Worm (Caenorhabditis elegans) whole organism, L2 larva: ENCODE data around the gene odd-1.

ENCODE experiments used
- C34F6.9 ChIP-seq: fragments of 150-350 bp; optimal IDR thresholded peaks from 2 replicates; lab custom pipeline; 2014; ENCODE audit warnings: missing biosample characterization, missing genetic modification characterization
- F13H6.1 ChIP-seq: sonication (generic microtip); optimal IDR thresholded peaks from 2 replicates; lab custom pipeline; 2016; ENCODE audit warnings: missing genetic modification characterization, missing compliant biosample characterization
- R02D3.7 ChIP-seq: fragments of 150-350 bp; optimal IDR thresholded peaks from 2 replicates; lab custom pipeline; 2014; ENCODE audit warnings: missing biosample characterization, missing genetic modification characterization
- ZK546.5 ChIP-seq: sonication (generic microtip); optimal IDR thresholded peaks from 2 replicates; lab custom pipeline; 2017; ENCODE audit warnings: missing biosample characterization, missing genetic modification characterization
- alr-1 ChIP-seq: fragments of 150-350 bp; optimal IDR thresholded peaks from 2 replicates; lab custom pipeline; 2014; ENCODE audit warnings: missing biosample characterization, missing genetic modification characterization
- aly-2 ChIP-seq: fragments of 150-350 bp; optimal IDR thresholded peaks from 2 replicates; lab custom pipeline; 2014; ENCODE audit warnings: missing biosample characterization, missing genetic modification characterization
- blmp-1 ChIP-seq: sonication (generic microtip); optimal IDR thresholded peaks from 2 replicates; lab custom pipeline; 2017; ENCODE audit warnings: missing genetic modification characterization, mild to moderate bottlenecking, missing compliant biosample characterization, antibody characterized with exemption, moderate library complexity; ENCODE audit not compliant: insufficient read depth
- ceh-16 ChIP-seq: fragments of 150-350 bp; optimal IDR thresholded peaks from 2 replicates; lab custom pipeline; 2014; ENCODE audit warnings: missing biosample characterization, missing genetic modification characterization
- ceh-82 ChIP-seq: fragments of 150-350 bp; optimal IDR thresholded peaks from 2 replicates; lab custom pipeline; 2014; ENCODE audit warnings: missing biosample characterization, missing genetic modification characterization
- crh-2 ChIP-seq: sonication (generic microtip); optimal IDR thresholded peaks from 2 replicates; lab custom pipeline; 2017; ENCODE audit warnings: missing biosample characterization, missing genetic modification characterization
- egl-27 ChIP-seq: sonication (generic microtip); optimal IDR thresholded peaks from 3 replicates; lab custom pipeline; 2017; ENCODE audit warnings: missing biosample characterization, missing genetic modification reagents, missing genetic modification characterization
- elt-1 ChIP-seq: fragments of 150-350 bp; optimal IDR thresholded peaks from 2 replicates; lab custom pipeline; 2014; ENCODE audit warnings: missing biosample characterization, missing genetic modification characterization
- elt-3 ChIP-seq: sonication (generic microtip); optimal IDR thresholded peaks from 2 replicates; lab custom pipeline; 2017; ENCODE audit warnings: missing biosample characterization, missing genetic modification characterization
- gmeb-1 ChIP-seq: fragments of 150-350 bp; optimal IDR thresholded peaks from 2 replicates; lab custom pipeline; 2014; ENCODE audit warnings: missing biosample characterization, missing genetic modification characterization
- lin-11 ChIP-seq: fragments of 150-350 bp; sonication (generic microtip); optimal IDR thresholded peaks from 2 replicates; lab custom pipeline; 2014; ENCODE audit warnings: missing biosample characterization, missing genetic modification characterization, inconsistent platforms, mixed read lengths
- lin-13 ChIP-seq: fragments of 150-350 bp; optimal IDR thresholded peaks from 2 replicates; lab custom pipeline; 2014; ENCODE audit warnings: missing biosample characterization, missing genetic modification reagents, missing genetic modification characterization
- lsy-2 ChIP-seq, 2 experiments: fragments of 150-350 bp in 1 of 2; sonication (generic microtip) in 1 of 2; optimal IDR thresholded peaks; 2 replicates each; lab custom pipeline; 2014 to 2017; ENCODE audit warnings: missing biosample characterization in 2 of 2, missing genetic modification characterization in 2 of 2
- mab-5 ChIP-seq: fragments of 150-350 bp; optimal IDR thresholded peaks from 2 replicates; lab custom pipeline; 2014; ENCODE audit warnings: missing biosample characterization, missing genetic modification characterization
- mbf-1 ChIP-seq: sonication (generic microtip); optimal IDR thresholded peaks from 2 replicates; lab custom pipeline; 2017; ENCODE audit warnings: missing biosample characterization, missing genetic modification characterization
- mdl-1 ChIP-seq, 2 experiments: fragments of 150-350 bp in 1 of 2; sonication (generic microtip) in 1 of 2; optimal IDR thresholded peaks; 2 replicates each; lab custom pipeline; 2017; ENCODE audit warnings: missing biosample characterization in 2 of 2, missing genetic modification characterization in 2 of 2
- nhr-11 ChIP-seq: fragments of 150-350 bp; optimal IDR thresholded peaks from 2 replicates; lab custom pipeline; 2014; ENCODE audit warnings: missing biosample characterization, missing genetic modification characterization
- nhr-12 ChIP-seq: fragments of 150-350 bp; optimal IDR thresholded peaks from 2 replicates; lab custom pipeline; 2014; ENCODE audit warnings: missing biosample characterization, missing genetic modification characterization
- nhr-129 ChIP-seq: fragments of 150-350 bp; optimal IDR thresholded peaks from 2 replicates; lab custom pipeline; 2014; ENCODE audit warnings: missing biosample characterization, missing genetic modification characterization
- nhr-21 ChIP-seq: fragments of 150-350 bp; optimal IDR thresholded peaks from 2 replicates; lab custom pipeline; 2014; ENCODE audit warnings: missing biosample characterization, missing genetic modification characterization
- nhr-23 ChIP-seq: fragments of 150-350 bp; optimal IDR thresholded peaks from 2 replicates; lab custom pipeline; 2014; ENCODE audit warnings: missing biosample characterization, missing genetic modification reagents, missing genetic modification characterization
- nhr-237 ChIP-seq: fragments of 150-350 bp; optimal IDR thresholded peaks from 2 replicates; lab custom pipeline; 2014; ENCODE audit warnings: missing biosample characterization, missing genetic modification characterization
- nhr-6 ChIP-seq: fragments of 150-350 bp; optimal IDR thresholded peaks from 2 replicates; lab custom pipeline; 2014; ENCODE audit warnings: missing biosample characterization, missing genetic modification characterization
- nhr-77 ChIP-seq: fragments of 150-350 bp; optimal IDR thresholded peaks from 2 replicates; lab custom pipeline; 2014; ENCODE audit warnings: missing biosample characterization, missing genetic modification characterization
- skn-1 ChIP-seq: sonication (generic microtip); optimal IDR thresholded peaks from 2 replicates; lab custom pipeline; 2017; ENCODE audit warnings: missing biosample characterization, missing genetic modification characterization
- sma-9 ChIP-seq, 2 experiments: fragments of 150-350 bp in 1 of 2; sonication (generic microtip) in 1 of 2; optimal IDR thresholded peaks; 2 replicates each; lab custom pipeline; 2014 to 2016; ENCODE audit warnings: missing genetic modification characterization in 2 of 2, mild to moderate bottlenecking in 1 of 2, missing biosample characterization in 1 of 2, missing compliant biosample characterization in 1 of 2, missing genetic modification reagents in 1 of 2, moderate library complexity in 1 of 2
- unc-39 ChIP-seq: fragments of 150-350 bp; optimal IDR thresholded peaks from 2 replicates; lab custom pipeline; 2014; ENCODE audit warnings: missing biosample characterization, missing genetic modification characterization
- unc-55 ChIP-seq: fragments of 150-350 bp; sonication (generic microtip); optimal IDR thresholded peaks from 3 replicates; lab custom pipeline; 2014; ENCODE audit warnings: missing biosample characterization, missing genetic modification reagents, missing genetic modification characterization
- unc-62 ChIP-seq: fragments of 150-350 bp; optimal IDR thresholded peaks from 2 replicates; lab custom pipeline; 2014; ENCODE audit warnings: missing biosample characterization, missing genetic modification reagents, missing genetic modification characterization
- zag-1 ChIP-seq: fragments of 150-350 bp; optimal IDR thresholded peaks from 2 replicates; lab custom pipeline; 2014; ENCODE audit warnings: missing biosample characterization, missing genetic modification characterization
- ztf-11 ChIP-seq: sonication (generic microtip); optimal IDR thresholded peaks from 2 replicates; lab custom pipeline; 2017; ENCODE audit warnings: missing biosample characterization, missing genetic modification characterization
- ztf-4 ChIP-seq: fragments of 150-350 bp; optimal IDR thresholded peaks from 2 replicates; lab custom pipeline; 2014; ENCODE audit warnings: missing biosample characterization, missing genetic modification characterization

odd-1 gene

ce11 chrIII:7067385-7067896, 40.7 kb upstream of the odd-1 start, which contains the start of gene ger-1:
Gene ger-1 (minus strand): TSS chrIII:7067477.
- TF ChIP-seq aly-2 (tag; lab: Kevin White, UChicago) = no peak
- TF ChIP-seq ztf-4 (tag; lab: Kevin White, UChicago) = no peak
- no peak for TF ChIP-seq C34F6.9 (tag; lab: Kevin White, UChicago)
- TF ChIP-seq alr-1 (tag; lab: Kevin White, UChicago) = no peak
- no peak for TF ChIP-seq unc-62 (GFP tag; lab: Kevin White, UChicago)

DNA sequence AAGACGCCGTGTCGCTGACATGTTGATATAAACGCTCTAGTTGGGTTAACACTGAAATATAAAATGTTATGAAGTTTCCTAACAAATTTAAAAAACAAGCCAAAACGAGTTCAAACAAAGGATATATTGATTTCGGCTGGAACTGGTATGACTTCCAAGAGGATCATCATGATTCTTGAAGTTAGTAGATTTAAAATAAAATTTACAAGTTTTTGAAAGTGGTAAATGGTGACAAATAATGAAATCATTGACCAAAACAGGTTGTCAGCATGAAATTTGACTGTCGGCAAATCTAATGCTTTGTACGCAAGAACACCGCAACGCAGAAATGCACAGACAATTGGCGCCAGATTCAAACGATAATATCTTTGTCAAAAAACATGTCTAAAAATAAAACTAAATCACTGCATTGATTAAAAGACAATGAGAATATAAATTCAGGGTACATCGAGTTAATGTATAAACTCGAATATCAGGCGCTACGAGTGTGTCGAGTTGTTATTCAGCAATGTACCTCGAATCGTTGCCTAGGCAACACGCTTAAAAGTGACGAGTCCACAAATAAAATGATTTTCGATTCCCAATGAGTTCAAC, 39.5 kb upstream of the odd-1 start, which contains the start of the genes ubc-18 and R01H2.8:
Gene ubc-18, minus strand, starts transcription at position 51 of the 594 bp plus-strand sequence.
Gene R01H2.8, plus strand, starts transcription at position 544 of the 594 bp plus-strand sequence.
- TF ChIP-seq nhr-21 = no peak
- peak; percentile 88 for TF ChIP-seq gmeb-1
- peak; percentile 41 for TF ChIP-seq crh-2 (tag; lab: Kevin White, UChicago)
- TF ChIP-seq ceh-82 = no peak
- TF ChIP-seq unc-55 (GFP tag; lab: Kevin White, UChicago) = peak; percentile 56
- TF ChIP-seq sma-9 (GFP tag; optimal IDR thresholded peaks at IDR 0.05; lab: Kevin White, UChicago) = peak; percentile 6
- no peak for TF ChIP-seq sma-9 (tag; optimal IDR thresholded peaks at IDR 0.05; lab: Kevin White, UChicago)
- TF ChIP-seq mbf-1 = no peak
- peak; percentile 17 for TF ChIP-seq egl-27 (tag; lab: Kevin White, UChicago)
- TF ChIP-seq lsy-2 (tag; optimal IDR thresholded peaks at IDR 0.05; lab: Kevin White, UChicago) = peak in 1 of 2 experiments; percentile 68
- peak; percentile 65 for TF ChIP-seq C34F6.9 (tag; lab: Kevin White, UChicago)
- peak; percentile 68 for TF ChIP-seq nhr-129 (tag; lab: Kevin White, UChicago)

- TF ChIP-seq egl-27 (tag; lab: Kevin White, UChicago) (no peak), R02D3.7 (tag; lab: Kevin White, UChicago) (no peak), nhr-77 (no peak), nhr-11 (tag; lab: Kevin White, UChicago) (no peak), lin-13 (GFP tag; lab: Kevin White, UChicago) (no peak), F13H6.1 (no peak), nhr-237 (tag; lab: Kevin White, UChicago) (no peak), ceh-16 (tag; lab: Kevin White, UChicago) (no peak), nhr-129 (tag; lab: Kevin White, UChicago) (no peak), skn-1 (tag; lab: Kevin White, UChicago) (no peak), elt-3 (tag; lab: Kevin White, UChicago) (no peak), crh-2 (tag; lab: Kevin White, UChicago) (no peak), elt-1 (tag; lab: Kevin White, UChicago) (no peak), mab-5 (tag; lab: Kevin White, UChicago) (no peak), ztf-11 (tag; lab: Kevin White, UChicago) (no peak), mdl-1 (tag; optimal IDR thresholded peaks at IDR 0.05; lab: Kevin White, UChicago) (no peak), lsy-2 (tag; optimal IDR thresholded peaks at IDR 0.05; lab: Kevin White, UChicago) (no peak), sma-9 (GFP tag; optimal IDR thresholded peaks at IDR 0.05; lab: Kevin White, UChicago) (no peak), sma-9 (tag; optimal IDR thresholded peaks at IDR 0.05; lab: Kevin White, UChicago) (no peak), nhr-21 (no peak), nhr-6 (tag; lab: Kevin White, UChicago) (no peak)
- TF ChIP-seq, all 48 proteins: peak for 0
Measured at ce11 chrIII:7069981-7070380, 38.1 kb upstream of the odd-1 start, which contains the start of gene tmem-17. Gene tmem-17 (plus strand): TSS chrIII:7070281.

DNA sequence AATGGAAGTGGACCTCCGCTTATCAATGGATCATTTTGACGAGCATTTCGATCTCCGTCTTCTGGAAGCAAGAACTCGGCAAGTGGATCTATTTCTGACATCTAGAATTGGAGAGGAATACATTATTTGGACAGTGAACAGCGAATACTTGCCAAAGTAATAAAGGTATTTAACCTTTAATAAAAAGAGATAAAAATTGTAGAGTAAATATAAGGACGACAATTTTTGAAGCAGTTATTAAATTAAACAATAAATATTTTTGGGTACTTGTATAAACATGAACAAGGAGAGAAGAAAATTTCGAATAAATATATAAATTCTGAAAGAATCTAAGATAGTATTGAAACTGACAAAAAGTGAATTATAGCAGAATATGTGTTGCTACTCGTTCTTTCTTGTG, 35.7 kb upstream of the odd-1 start, which contains the start of gene lin-37:
Gene lin-37, minus strand, starts transcription at position 101 of the 400 bp plus-strand sequence.
- no peak for TF ChIP-seq nhr-23 (tag; lab: Kevin White, UChicago)
- no peak for TF ChIP-seq ztf-11 (tag; lab: Kevin White, UChicago)
- TF ChIP-seq lin-11 (tag; lab: Kevin White, UChicago) = no peak
- TF ChIP-seq ceh-82 = no peak
- no peak for TF ChIP-seq ZK546.5 (tag; lab: Kevin White, UChicago)
- TF ChIP-seq sma-9 (GFP tag; optimal IDR thresholded peaks at IDR 0.05; lab: Kevin White, UChicago) = no peak
- no peak for TF ChIP-seq sma-9 (tag; optimal IDR thresholded peaks at IDR 0.05; lab: Kevin White, UChicago)
- TF ChIP-seq blmp-1 (tag; lab: Kevin White, UChicago) = no peak
- no peak for TF ChIP-seq unc-39 (tag; lab: Kevin White, UChicago)
- no peak for TF ChIP-seq R02D3.7 (tag; lab: Kevin White, UChicago)
- TF ChIP-seq ztf-4 (tag; lab: Kevin White, UChicago) = no peak
- no peak for TF ChIP-seq elt-3 (tag; lab: Kevin White, UChicago)
- no peak for TF ChIP-seq zag-1 (tag; lab: Kevin White, UChicago)
- TF ChIP-seq skn-1 (tag; lab: Kevin White, UChicago) = no peak
- no peak for TF ChIP-seq nhr-12
- no peak for TF ChIP-seq nhr-21
- TF ChIP-seq nhr-129 (tag; lab: Kevin White, UChicago) = no peak
- TF ChIP-seq, all 48 proteins: peak for 0
